ENCODE assay signal across 5 worm cellular contexts in genomic region chrIII:13464493-13465362, ce11.
TF ChIP-seq lines count a peak whose summit lies in the region.

Gene kel-3, plus strand, starts transcription at chrIII:13464820.

TF ChIP-seq in whole organism, L1 larva, 84 proteins besides CTCF, POLR2A, EP300 and RAD21 (continued from another document and continues in another):
- TF ChIP-seq ceh-8 (GFP tag; optimal IDR thresholded peaks at IDR 0.05; lab: Kevin White, UChicago) (no peak), F16B12.6 (tag; optimal IDR thresholded peaks at IDR 0.05; lab: Kevin White, UChicago) (peak; percentile 6), nhr-76 (tag; optimal IDR thresholded peaks at IDR 0.05; lab: Kevin White, UChicago) (no peak), unc-98 (GFP tag; IDR thresholded peaks at IDR 0.05; lab: Robert Waterston, UW) (no peak), efl-3 (GFP tag; optimal IDR thresholded peaks at IDR 0.05; lab: Kevin White, UChicago) (no peak), efl-1 (optimal IDR thresholded peaks at IDR 0.05; lab: Kevin White, UChicago) (peak; percentile 33 to 47), efl-1 (GFP tag; optimal IDR thresholded peaks at IDR 0.05 in 1 of 2; lab: Kevin White, UChicago) (peak; percentile 31 to 95), lsy-2 (tag; optimal IDR thresholded peaks at IDR 0.05; lab: Kevin White, UChicago) (peak; percentile 78 to 89), ztf-4 (tag; optimal IDR thresholded peaks at IDR 0.05; lab: Kevin White, UChicago) (peak; percentile 72), nhr-77 (tag; optimal IDR thresholded peaks at IDR 0.05; lab: Kevin White, UChicago) (peak; percentile 20), hpl-2 (GFP tag; optimal IDR thresholded peaks at IDR 0.05; lab: Kevin White, UChicago) (peak; percentile 78), nhr-90 (tag; optimal IDR thresholded peaks at IDR 0.05; lab: Kevin White, UChicago; ENCODE audit: poor library complexity) (peak; percentile 81), nhr-84 (tag; optimal IDR thresholded peaks at IDR 0.05; lab: Kevin White, UChicago) (peak; percentile 56), xbp-1 (tag; optimal IDR thresholded peaks at IDR 0.05; lab: Kevin White, UChicago) (peak; percentile 31), pqm-1 (tag; optimal IDR thresholded peaks at IDR 0.05; lab: Kevin White, UChicago) (no peak), lir-3 (tag; optimal IDR thresholded peaks at IDR 0.05; lab: Kevin White, UChicago; ENCODE audit: poor library complexity) (peak; percentile 53), nhr-28 (tag; optimal IDR thresholded peaks at IDR 0.05; lab: Kevin White, UChicago) (no peak), ztf-11 (tag; optimal IDR thresholded peaks at IDR 0.05; lab: Kevin White, UChicago) (peak in 1 of 2 experiments; percentile 23), ceh-82 (tag; optimal IDR thresholded peaks at IDR 0.05; lab: Kevin White, UChicago) (peak in 1 of 3 experiments; percentile 39), C16A3.4 (tag; optimal IDR thresholded peaks at IDR 0.05; lab: Kevin White, UChicago) (peak; percentile 26), lin-39 (tag; optimal IDR thresholded peaks at IDR 0.05; lab: Kevin White, UChicago) (peak; percentile 67), nhr-11 (tag; optimal IDR thresholded peaks at IDR 0.05; lab: Kevin White, UChicago) (peak; percentile 49), egl-13 (tag; optimal IDR thresholded peaks at IDR 0.05; lab: Kevin White, UChicago) (no peak), nhr-20 (tag; optimal IDR thresholded peaks at IDR 0.05; lab: Kevin White, UChicago) (peak; percentile 75), zip-4 (GFP tag; optimal IDR thresholded peaks at IDR 0.05; lab: Kevin White, UChicago) (peak; percentile 25), skn-1 (tag; optimal IDR thresholded peaks at IDR 0.05; lab: Kevin White, UChicago) (peak; percentile 26)

TF ChIP-seq in whole organism, L2 larva, 48 proteins besides CTCF, POLR2A, EP300 and RAD21 (continued from another document and continues in another):
- TF ChIP-seq ceh-16 (tag; optimal IDR thresholded peaks at IDR 0.05; lab: Kevin White, UChicago) (no peak), nhr-6 (tag; optimal IDR thresholded peaks at IDR 0.05; lab: Kevin White, UChicago) (peak; percentile 60), nhr-21 (tag; optimal IDR thresholded peaks at IDR 0.05; lab: Kevin White, UChicago) (peak; percentile 86), nhr-237 (tag; optimal IDR thresholded peaks at IDR 0.05; lab: Kevin White, UChicago) (peak; percentile 20), ceh-82 (tag; optimal IDR thresholded peaks at IDR 0.05; lab: Kevin White, UChicago) (no peak), snpc-4 (tag; optimal IDR thresholded peaks at IDR 0.05; lab: Kevin White, UChicago) (no peak), C34F6.9 (tag; optimal IDR thresholded peaks at IDR 0.05; lab: Kevin White, UChicago) (peak; percentile 56), ztf-11 (tag; optimal IDR thresholded peaks at IDR 0.05; lab: Kevin White, UChicago) (no peak), elt-3 (tag; optimal IDR thresholded peaks at IDR 0.05; lab: Kevin White, UChicago) (no peak), elt-1 (tag; optimal IDR thresholded peaks at IDR 0.05; lab: Kevin White, UChicago) (no peak), nhr-23 (tag; optimal IDR thresholded peaks at IDR 0.05; lab: Kevin White, UChicago) (no peak), ztf-4 (tag; optimal IDR thresholded peaks at IDR 0.05; lab: Kevin White, UChicago) (peak; percentile 77), dmd-4 (tag; optimal IDR thresholded peaks at IDR 0.05; lab: Kevin White, UChicago) (no peak), egl-27 (tag; optimal IDR thresholded peaks at IDR 0.05; lab: Kevin White, UChicago) (peak; percentile 28), nhr-129 (tag; optimal IDR thresholded peaks at IDR 0.05; lab: Kevin White, UChicago) (peak; percentile 85), nhr-25 (tag; optimal IDR thresholded peaks at IDR 0.05; lab: Kevin White, UChicago) (peak; percentile 53), sma-9 (GFP tag; optimal IDR thresholded peaks at IDR 0.05; lab: Kevin White, UChicago) (peak; percentile 92), sma-9 (tag; optimal IDR thresholded peaks at IDR 0.05; lab: Kevin White, UChicago) (no peak), peb-1 (tag; optimal IDR thresholded peaks at IDR 0.05; lab: Kevin White, UChicago) (no peak), nhr-10 (tag; optimal IDR thresholded peaks at IDR 0.05; lab: Kevin White, UChicago) (peak; percentile 33), nhr-77 (tag; optimal IDR thresholded peaks at IDR 0.05; lab: Kevin White, UChicago) (peak; percentile 23), gmeb-1 (tag; optimal IDR thresholded peaks at IDR 0.05; lab: Kevin White, UChicago) (peak; percentile 60), zag-1 (tag; optimal IDR thresholded peaks at IDR 0.05; lab: Kevin White, UChicago) (peak; percentile 63), fos-1 (tag; optimal IDR thresholded peaks at IDR 0.05; lab: Kevin White, UChicago) (peak; percentile 63), sem-4 (tag; optimal IDR thresholded peaks at IDR 0.05; lab: Kevin White, UChicago) (peak; percentile 26), ama-1 (optimal IDR thresholded peaks at IDR 0.05; lab: Kevin White, UChicago) (peak; percentile 96), Y55F3AM.14 (GFP tag; optimal IDR thresholded peaks at IDR 0.05; lab: Kevin White, UChicago) (peak; percentile 54), lin-39 (tag; optimal IDR thresholded peaks at IDR 0.05; lab: Kevin White, UChicago) (no peak)

TF ChIP-seq in whole organism, L3 larva, 47 proteins besides CTCF, POLR2A, EP300 and RAD21 (continued from another document and continues in another):
- TF ChIP-seq aly-2 (tag; optimal IDR thresholded peaks at IDR 0.05; lab: Kevin White, UChicago) = peak; percentile 85
- peak; percentile 26 for TF ChIP-seq R02D3.7 (tag; optimal IDR thresholded peaks at IDR 0.05; lab: Kevin White, UChicago)
- peak; percentile 85 for TF ChIP-seq pha-4 (tag; optimal IDR thresholded peaks at IDR 0.05; lab: Kevin White, UChicago)
- peak; percentile 80 for TF ChIP-seq nhr-43 (tag; optimal IDR thresholded peaks at IDR 0.05; lab: Kevin White, UChicago; ENCODE audit: poor library complexity, severe bottlenecking)
- no peak for TF ChIP-seq mml-1 (tag; optimal IDR thresholded peaks at IDR 0.05; lab: Kevin White, UChicago)
- peak; percentile 77 for TF ChIP-seq nhr-23 (tag; optimal IDR thresholded peaks at IDR 0.05; lab: Kevin White, UChicago)
- no peak for TF ChIP-seq nhr-28 (tag; optimal IDR thresholded peaks at IDR 0.05; lab: Kevin White, UChicago)
- TF ChIP-seq elt-2 (tag; optimal IDR thresholded peaks at IDR 0.05; lab: Kevin White, UChicago) = peak; percentile 96
- peak; percentile 75 for TF ChIP-seq lsy-12 (tag; optimal IDR thresholded peaks at IDR 0.05; lab: Kevin White, UChicago)
- peak; percentile 70 for TF ChIP-seq nfya-1 (tag; optimal IDR thresholded peaks at IDR 0.05; lab: Kevin White, UChicago; ENCODE audit: insufficient read depth)
- peak; percentile 47 for TF ChIP-seq lin-39 (tag; optimal IDR thresholded peaks at IDR 0.05; lab: Kevin White, UChicago)
- TF ChIP-seq ceh-9 (tag; optimal IDR thresholded peaks at IDR 0.05; lab: Kevin White, UChicago) = no peak
- TF ChIP-seq nhr-12 (tag; optimal IDR thresholded peaks at IDR 0.05; lab: Kevin White, UChicago) = no peak
- no peak for TF ChIP-seq ceh-16 (tag; optimal IDR thresholded peaks at IDR 0.05; lab: Kevin White, UChicago)
- peak in 2 of 3 experiments; percentile 52 to 73 for TF ChIP-seq elt-3 (tag; optimal IDR thresholded peaks at IDR 0.05; lab: Kevin White, UChicago)
- TF ChIP-seq mdl-1 (tag; optimal IDR thresholded peaks at IDR 0.05; lab: Kevin White, UChicago) = no peak
- TF ChIP-seq ztf-11 (tag; optimal IDR thresholded peaks at IDR 0.05; lab: Kevin White, UChicago) = no peak
- peak; percentile 53 for TF ChIP-seq tbx-2 (tag; optimal IDR thresholded peaks at IDR 0.05; lab: Kevin White, UChicago)
- TF ChIP-seq zag-1 (tag; optimal IDR thresholded peaks at IDR 0.05; lab: Kevin White, UChicago) = no peak
- TF ChIP-seq sea-2 (GFP tag; optimal IDR thresholded peaks at IDR 0.05; lab: Kevin White, UChicago) = no peak
- TF ChIP-seq ama-1 (optimal IDR thresholded peaks at IDR 0.05; lab: Kevin White, UChicago) = peak; percentile 99
- TF ChIP-seq nhr-67 (tag; optimal IDR thresholded peaks at IDR 0.05; lab: Kevin White, UChicago) = no peak
- peak; percentile 7 for TF ChIP-seq snpc-4 (tag; optimal IDR thresholded peaks at IDR 0.05; lab: Kevin White, UChicago)
- TF ChIP-seq pqm-1 (tag; optimal IDR thresholded peaks at IDR 0.05; lab: Kevin White, UChicago) = peak; percentile 96
- no peak for TF ChIP-seq fkh-10 (GFP tag; optimal IDR thresholded peaks at IDR 0.05; lab: Kevin White, UChicago)
- TF ChIP-seq fos-1 (tag; optimal IDR thresholded peaks at IDR 0.05; lab: Kevin White, UChicago) = peak; percentile 37
- peak; percentile 61 for TF ChIP-seq unc-62 (GFP tag; optimal IDR thresholded peaks at IDR 0.05; lab: Kevin White, UChicago)
- TF ChIP-seq nhr-77 (tag; optimal IDR thresholded peaks at IDR 0.05; lab: Kevin White, UChicago) = peak; percentile 63
- no peak for TF ChIP-seq fkh-2 (tag; optimal IDR thresholded peaks at IDR 0.05; lab: Kevin White, UChicago)

TF ChIP-seq in whole organism, L4 larva, 104 proteins besides CTCF, POLR2A, EP300 and RAD21 (continued from another document and continues in another):
- TF ChIP-seq hlh-11 (tag; optimal IDR thresholded peaks at IDR 0.05; lab: Kevin White, UChicago) = peak; percentile 98
- peak; percentile 97 for TF ChIP-seq sdz-12 (GFP tag; optimal IDR thresholded peaks at IDR 0.05; lab: Kevin White, UChicago)
- peak; percentile 79 for TF ChIP-seq ctbp-1 (GFP tag; IDR thresholded peaks at IDR 0.05; lab: Robert Waterston, UW)
- no peak; the same call in none of the 2 replicates for TF ChIP-seq lim-7 (GFP tag; IDR thresholded peaks at IDR 0.05; lab: Robert Waterston, UW)
- TF ChIP-seq ztf-11 (tag; optimal IDR thresholded peaks at IDR 0.05; lab: Kevin White, UChicago) = no peak
- TF ChIP-seq T20F7.1 (GFP tag; optimal IDR thresholded peaks at IDR 0.05; lab: Kevin White, UChicago) = peak; percentile 65
- peak; percentile 9 for TF ChIP-seq madf-9 (GFP tag; conservative IDR thresholded peaks at IDR 0.05; lab: Robert Waterston, UW)
- peak; percentile 63 for TF ChIP-seq nhr-237 (tag; optimal IDR thresholded peaks at IDR 0.05; lab: Kevin White, UChicago)
- TF ChIP-seq hmg-1.1 (GFP tag; IDR thresholded peaks at IDR 0.05; lab: Robert Waterston, UW) = peak; percentile 67; the same call in 1 of the 2 replicates
- peak; percentile 81 for TF ChIP-seq lin-1 (GFP tag; IDR thresholded peaks at IDR 0.05; lab: Robert Waterston, UW)
- peak; percentile 58 for TF ChIP-seq spr-1 (tag; optimal IDR thresholded peaks at IDR 0.05; lab: Kevin White, UChicago)
- TF ChIP-seq ceh-44 (GFP tag; IDR thresholded peaks at IDR 0.05; lab: Robert Waterston, UW) = peak; percentile 6; the same call in 1 of the 2 replicates
- TF ChIP-seq ceh-62 (tag; optimal IDR thresholded peaks at IDR 0.05; lab: Kevin White, UChicago) = no peak
- TF ChIP-seq tag-97 (GFP tag; IDR thresholded peaks at IDR 0.05; lab: Robert Waterston, UW) = no peak
- peak; percentile 92 for TF ChIP-seq nhr-48 (tag; optimal IDR thresholded peaks at IDR 0.05; lab: Kevin White, UChicago)
- peak; percentile 93 for TF ChIP-seq T26A8.4 (GFP tag; IDR thresholded peaks at IDR 0.05; lab: Robert Waterston, UW)
- peak; percentile 70 for TF ChIP-seq tra-1 (GFP tag; IDR thresholded peaks at IDR 0.05; lab: Robert Waterston, UW)
- TF ChIP-seq hlh-30 (tag; optimal IDR thresholded peaks at IDR 0.05; lab: Kevin White, UChicago; ENCODE audit: insufficient read depth) = peak; percentile 76
- TF ChIP-seq arid-1 (GFP tag; conservative IDR thresholded peaks at IDR 0.05; lab: Robert Waterston, UW) = peak; percentile 86
- TF ChIP-seq lin-15B (tag; optimal IDR thresholded peaks at IDR 0.05; lab: Kevin White, UChicago) = peak; percentile 11
- 0 out of 2 replicates have a peak, but pooled peaks have one; percentile 17 for TF ChIP-seq zip-11 (GFP tag; IDR thresholded peaks at IDR 0.05; lab: Robert Waterston, UW)
- TF ChIP-seq pqm-1 (tag; optimal IDR thresholded peaks at IDR 0.05; lab: Kevin White, UChicago) = peak; percentile 93
- peak; percentile 70; the same call in 1 of the 2 replicates for TF ChIP-seq Y75B8A.6 (GFP tag; IDR thresholded peaks at IDR 0.05; lab: Robert Waterston, UW)
- peak; percentile 88 for TF ChIP-seq nhr-77 (tag; optimal IDR thresholded peaks at IDR 0.05; lab: Kevin White, UChicago)
- TF ChIP-seq nhr-10 (tag; optimal IDR thresholded peaks at IDR 0.05; lab: Kevin White, UChicago) = peak; percentile 69
- 0 out of 2 replicates have a peak, but pooled peaks have one; percentile 8 for TF ChIP-seq vab-7 (GFP tag; IDR thresholded peaks at IDR 0.05; lab: Robert Waterston, UW)
- no peak for TF ChIP-seq F37D6.2 (tag; optimal IDR thresholded peaks at IDR 0.05; lab: Kevin White, UChicago)
- TF ChIP-seq nhr-102 (tag; optimal IDR thresholded peaks at IDR 0.05; lab: Kevin White, UChicago) = peak; percentile 90
- TF ChIP-seq ceh-32 (tag; optimal IDR thresholded peaks at IDR 0.05; lab: Kevin White, UChicago; ENCODE audit: poor library complexity) = no peak

TF ChIP-seq in whole organism, young adult, 124 proteins besides CTCF, POLR2A, EP300 and RAD21 (continued from another document and continues in another):
- TF ChIP-seq sea-2 (GFP tag; IDR thresholded peaks at IDR 0.05; lab: Robert Waterston, UW) (peak; percentile 66; the same call in 1 of the 2 replicates), mes-4 (tag; optimal IDR thresholded peaks at IDR 0.05; lab: Kevin White, UChicago) (peak; percentile 54), attf-3 (GFP tag; conservative IDR thresholded peaks at IDR 0.05; lab: Robert Waterston, UW) (peak; percentile 32; the same call in 1 of the 2 replicates), F49E8.2 (tag; optimal IDR thresholded peaks at IDR 0.05; lab: Kevin White, UChicago; ENCODE audit: insufficient read depth) (peak; percentile 99), akir-1 (GFP tag; optimal IDR thresholded peaks at IDR 0.05; lab: Kevin White, UChicago) (no peak), snpc-1.3 (tag; optimal IDR thresholded peaks at IDR 0.05; lab: Kevin White, UChicago; ENCODE audit: insufficient read depth) (peak; percentile 90), let-607 (tag; optimal IDR thresholded peaks at IDR 0.05; lab: Kevin White, UChicago) (peak; percentile 60 to 71), F33H1.4 (GFP tag; IDR thresholded peaks at IDR 0.05; lab: Robert Waterston, UW) (peak; percentile 67), aptf-3 (GFP tag; IDR thresholded peaks at IDR 0.05; lab: Robert Waterston, UW) (peak; percentile 75), T26A5.8 (tag; optimal IDR thresholded peaks at IDR 0.05; lab: Kevin White, UChicago) (peak; percentile 98), ceh-79 (tag; optimal IDR thresholded peaks at IDR 0.05; lab: Kevin White, UChicago) (peak; percentile 96), ekl-4 (GFP tag; IDR thresholded peaks at IDR 0.05; lab: Robert Waterston, UW) (peak; percentile 97), pbrm-1 (GFP tag; IDR thresholded peaks at IDR 0.05; lab: Robert Waterston, UW) (peak; percentile 86), mxl-1 (tag; optimal IDR thresholded peaks at IDR 0.05; lab: Kevin White, UChicago) (peak; percentile 75), lin-35 (GFP tag; optimal IDR thresholded peaks at IDR 0.05; lab: Kevin White, UChicago) (peak in 2 of 3 experiments; percentile 62 to 89), madf-6 (GFP tag; IDR thresholded peaks at IDR 0.05; lab: Robert Waterston, UW) (peak; percentile 85), bed-1 (GFP tag; IDR thresholded peaks at IDR 0.05; lab: Robert Waterston, UW) (peak; percentile 82; the same call in 1 of the 2 replicates), madf-8 (GFP tag; conservative IDR thresholded peaks at IDR 0.05; lab: Robert Waterston, UW) (peak; percentile 20; the same call in 1 of the 2 replicates), C06A6.2 (GFP tag; conservative IDR thresholded peaks at IDR 0.05; lab: Robert Waterston, UW) (peak; percentile 73), dpl-1 (GFP tag; optimal IDR thresholded peaks at IDR 0.05; lab: Kevin White, UChicago) (no peak), ztf-25 (GFP tag; IDR thresholded peaks at IDR 0.05; lab: Robert Waterston, UW) (peak; percentile 80), rcor-1 (GFP tag; IDR thresholded peaks at IDR 0.05; lab: Robert Waterston, UW) (peak; percentile 74), mcd-1 (GFP tag; IDR thresholded peaks at IDR 0.05; lab: Robert Waterston, UW) (peak; percentile 74), hrde-1 (tag; optimal IDR thresholded peaks at IDR 0.05; lab: Kevin White, UChicago; ENCODE audit: borderline replicate concordance) (peak; percentile 98), nhr-120 (GFP tag; IDR thresholded peaks at IDR 0.05; lab: Robert Waterston, UW) (no peak), rpc-1 (optimal IDR thresholded peaks at IDR 0.05; lab: Kevin White, UChicago) (no peak), rpc-1 (tag; optimal IDR thresholded peaks at IDR 0.05; lab: Kevin White, UChicago) (peak; percentile 11), F10E7.11 (tag; optimal IDR thresholded peaks at IDR 0.05; lab: Kevin White, UChicago) (peak; percentile 97), F22D6.2 (tag; optimal IDR thresholded peaks at IDR 0.05; lab: Kevin White, UChicago) (peak; percentile 27), him-1 (tag; optimal IDR thresholded peaks at IDR 0.05; lab: Kevin White, UChicago) (peak; percentile 54), nhr-80 (tag; optimal IDR thresholded peaks at IDR 0.05; lab: Kevin White, UChicago) (peak; percentile 90), snpc-1.1 (tag; optimal IDR thresholded peaks at IDR 0.05; lab: Kevin White, UChicago; ENCODE audit: insufficient read depth) (peak; percentile 57)
